Fruit fly (Drosophila melanogaster) S2 (cell line): ENCODE results near the gene Nelf-A.
A peak's percentile ranks its signal among the peaks of the same experiment; 100 is the strongest.

Source experiments
- CG8478 ChIP-seq: fragments of >200 bp; optimal IDR thresholded peaks from 2 replicates; lab custom pipeline; 2018
- CTCF ChIP-seq, 2 experiments: fragments of >200 bp; optimal IDR thresholded peaks; 2 replicates each; lab custom pipeline; 2018

DNA sequence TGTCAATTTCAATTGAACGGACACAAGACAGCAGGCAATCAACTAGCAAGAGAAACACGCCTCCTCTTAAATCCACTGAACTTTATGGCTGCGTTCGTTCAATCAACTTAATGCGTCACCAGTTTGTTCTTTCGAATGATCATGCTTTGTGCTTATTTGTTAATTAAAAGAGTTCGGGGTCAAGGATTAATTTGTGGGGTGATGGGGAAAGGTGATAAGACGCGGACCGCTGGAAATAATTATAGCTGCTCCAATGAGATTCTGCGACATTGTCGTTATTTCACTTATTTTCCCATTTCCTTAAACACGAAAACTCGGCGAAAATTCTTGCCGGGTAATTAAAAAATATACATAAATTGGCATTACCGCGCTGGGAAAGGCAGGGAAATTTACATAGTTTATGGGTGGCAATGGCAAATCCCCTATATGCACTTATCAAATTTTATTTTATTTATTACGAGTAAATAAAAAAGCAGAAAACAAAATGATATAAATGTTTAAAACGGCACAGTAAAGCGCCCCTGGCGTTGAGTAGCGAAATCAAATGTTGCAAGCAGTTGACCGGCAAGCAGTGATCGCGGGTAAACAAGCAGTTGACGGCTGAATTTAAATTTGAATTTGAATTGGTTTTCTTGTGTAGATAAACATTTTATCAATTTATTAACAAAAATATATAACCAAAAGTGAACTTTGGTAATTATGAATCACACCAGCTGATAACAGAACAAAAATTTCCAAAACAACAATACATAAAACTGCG, 39.0 kb upstream of the Nelf-A start:
- no peak for TF ChIP-seq CG8478
- TF ChIP-seq CTCF (optimal IDR thresholded peaks at IDR 0.05; lab: Kevin White, UChicago): peak; percentile 84 to 95
